Fruit fly (Drosophila melanogaster): ENCODE results near the gene Rpt5.
A peak's percentile ranks its signal among the peaks of the same experiment; 100 is the strongest.

The Rpt5 gene

DNA sequence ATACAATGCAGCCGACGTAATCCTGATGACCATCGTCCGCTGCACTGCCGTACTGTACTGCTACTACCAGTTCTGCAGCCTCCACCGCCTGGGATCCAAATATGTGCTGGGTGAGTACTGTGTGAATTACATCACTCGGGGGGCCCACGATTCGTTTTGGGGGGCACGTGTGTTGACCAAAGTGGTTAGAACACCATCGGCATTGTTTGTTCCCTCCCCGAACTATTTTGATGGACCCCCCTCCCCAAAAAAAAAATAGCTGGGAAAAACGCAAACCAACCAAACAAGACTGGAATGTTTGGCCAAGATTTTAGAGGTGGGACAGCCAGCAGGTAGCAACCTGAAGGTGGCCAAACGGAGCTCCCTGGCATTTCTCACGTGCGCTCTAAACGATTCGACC lies 5.2 kb upstream of the Rpt5 start:
- TF ChIP-seq fkh (GFP tag; optimal IDR thresholded peaks at IDR 0.05) (peak; percentile 74), CG34406 (GFP tag; optimal IDR thresholded peaks at IDR 0.05) (no peak)

DNA sequence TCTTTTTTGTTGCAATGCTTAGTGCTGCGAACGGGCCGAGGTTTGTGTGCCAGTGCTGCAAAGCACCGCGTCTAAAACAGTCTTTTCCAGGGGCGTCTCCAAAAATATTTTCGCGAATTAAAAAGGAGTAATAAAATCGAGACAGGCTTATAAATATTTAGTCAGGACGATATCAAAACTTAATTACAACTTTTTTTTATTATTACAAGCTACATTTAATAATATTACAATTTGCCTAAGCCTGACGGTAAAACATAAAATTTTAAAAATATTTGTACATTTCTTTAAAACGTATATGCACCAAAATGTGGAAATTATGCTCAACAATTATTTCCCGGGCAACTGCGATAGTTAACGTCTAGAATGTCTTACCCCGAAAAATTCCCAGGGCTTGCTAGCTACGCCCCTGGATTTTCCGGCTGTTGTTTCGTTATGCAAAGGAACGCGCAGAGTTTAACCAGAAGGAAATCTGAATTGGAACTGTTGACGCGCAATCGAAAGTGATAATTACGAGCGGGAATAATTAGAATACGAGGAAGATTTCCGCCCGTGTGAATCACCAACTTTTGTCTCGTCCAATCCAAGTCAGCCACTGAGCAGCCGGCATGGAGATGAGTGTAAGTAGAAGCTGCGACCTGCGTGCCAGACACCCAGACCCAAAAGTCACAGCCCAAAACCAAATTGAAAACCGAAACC lies 5.4 kb downstream of the Rpt5 start, which contains the start of the genes PTPMT1 and Hrd3:
PTPMT1 (plus strand) TSS at position 428 of the 696 bp plus-strand sequence.
Hrd3 (minus strand) TSS at position 646 of the 696 bp plus-strand sequence.
- TF ChIP-seq fkh (GFP tag; optimal IDR thresholded peaks at IDR 0.05), result peak; percentile 92
- peak; percentile 99 for TF ChIP-seq CG31627 (GFP tag; optimal IDR thresholded peaks at IDR 0.05)
- peak; percentile 95 for TF ChIP-seq fd85E (GFP tag; optimal IDR thresholded peaks at IDR 0.05)
- TF ChIP-seq CG3032 (tag; optimal IDR thresholded peaks at IDR 0.05), result peak; percentile 99
- TF ChIP-seq pdm3 (GFP tag; optimal IDR thresholded peaks at IDR 0.05), result peak; percentile 99
- TF ChIP-seq CG16779 (tag; optimal IDR thresholded peaks at IDR 0.05), result peak; percentile 97
- peak; percentile 99 for TF ChIP-seq net (GFP tag; optimal IDR thresholded peaks at IDR 0.05)
- TF ChIP-seq topi (GFP tag; optimal IDR thresholded peaks at IDR 0.05), result peak; percentile 99
- TF ChIP-seq lz (GFP tag; optimal IDR thresholded peaks at IDR 0.05), result peak; percentile 99
- TF ChIP-seq CG8632 (GFP tag; optimal IDR thresholded peaks at IDR 0.05), result peak; percentile 99
- TF ChIP-seq CG9139 (GFP tag; optimal IDR thresholded peaks at IDR 0.05), result peak; percentile 96
- peak; percentile 99 for TF ChIP-seq CG4318 (GFP tag; optimal IDR thresholded peaks at IDR 0.05)
- TF ChIP-seq eg (GFP tag; IDR thresholded peaks at IDR 0.05), result peak; percentile 94
- TF ChIP-seq Sox15 (GFP tag; optimal IDR thresholded peaks at IDR 0.05), result peak; percentile 99
- TF ChIP-seq CG6276 (GFP tag; optimal IDR thresholded peaks at IDR 0.05), result peak; percentile 99
- TF ChIP-seq vri (GFP tag; optimal IDR thresholded peaks at IDR 0.05), result peak; percentile 97
- TF ChIP-seq CG1621 (tag; optimal IDR thresholded peaks at IDR 0.05), result peak; percentile 94
- TF ChIP-seq CG6808 (GFP tag; optimal IDR thresholded peaks at IDR 0.05), result peak; percentile 98
- TF ChIP-seq Lpt (GFP tag; optimal IDR thresholded peaks at IDR 0.05), result peak; percentile 98
- peak; percentile 99 for TF ChIP-seq Hr4 (GFP tag; optimal IDR thresholded peaks at IDR 0.05)
- peak; percentile 95 to 100 for TF ChIP-seq salr (GFP tag; optimal IDR thresholded peaks at IDR 0.05)
- peak; percentile 98 for TF ChIP-seq CG11902 (GFP tag; optimal IDR thresholded peaks at IDR 0.05)
- peak; percentile 99 for TF ChIP-seq Smox (GFP tag; optimal IDR thresholded peaks at IDR 0.05)
- TF ChIP-seq Eip78C (GFP tag), result peak; percentile 100
- peak; percentile 98 for TF ChIP-seq Ets96B (tag; optimal IDR thresholded peaks at IDR 0.05)
- TF ChIP-seq Hr38 (GFP tag; optimal IDR thresholded peaks at IDR 0.05), result peak; percentile 68
- peak; percentile 98 for TF ChIP-seq achi (GFP tag; optimal IDR thresholded peaks at IDR 0.05)
- peak; percentile 99 for TF ChIP-seq CG3919 (GFP tag; optimal IDR thresholded peaks at IDR 0.05)
- TF ChIP-seq Eip93F (GFP tag; optimal IDR thresholded peaks at IDR 0.05), result peak; percentile 94
- TF ChIP-seq CG8119 (GFP tag; IDR thresholded peaks at IDR 0.05), result peak; percentile 97
- peak; percentile 99 for TF ChIP-seq Met (GFP tag; optimal IDR thresholded peaks at IDR 0.05)
- peak; percentile 96 for TF ChIP-seq Gug (GFP tag; IDR thresholded peaks at IDR 0.05)
- peak; percentile 98 for TF ChIP-seq CG8319 (GFP tag; optimal IDR thresholded peaks at IDR 0.05)
- peak; percentile 99 for TF ChIP-seq Sox14 (GFP tag; optimal IDR thresholded peaks at IDR 0.05)
- TF ChIP-seq dsx (GFP tag; optimal IDR thresholded peaks at IDR 0.05; ENCODE audit: poor library complexity, severe bottlenecking), result peak; percentile 96
- peak; percentile 99 for TF ChIP-seq dac (GFP tag; optimal IDR thresholded peaks at IDR 0.05)
- TF ChIP-seq CG10631 (GFP tag; optimal IDR thresholded peaks at IDR 0.05), result peak; percentile 99
- peak; percentile 98 for TF ChIP-seq Hr39 (GFP tag; optimal IDR thresholded peaks at IDR 0.05)
- peak; percentile 99 for TF ChIP-seq Eip75B (GFP tag; optimal IDR thresholded peaks at IDR 0.05)
- TF ChIP-seq CG7368 (GFP tag; optimal IDR thresholded peaks at IDR 0.05), result peak; percentile 97
- TF ChIP-seq CG10669 (GFP tag; optimal IDR thresholded peaks at IDR 0.05), result peak; percentile 99
- TF ChIP-seq CG11294 (GFP tag; IDR thresholded peaks at IDR 0.05), result peak; percentile 95
- peak; percentile 100 for TF ChIP-seq CG32006 (GFP tag; optimal IDR thresholded peaks at IDR 0.05)
- TF ChIP-seq ss (GFP tag; optimal IDR thresholded peaks at IDR 0.05), result peak; percentile 98 to 99
- TF ChIP-seq Ets21C (GFP tag; optimal IDR thresholded peaks at IDR 0.05), result peak; percentile 98
- TF ChIP-seq CG11762 (GFP tag; optimal IDR thresholded peaks at IDR 0.05; ENCODE audit: insufficient read depth), result peak; percentile 99
- peak; percentile 100 for TF ChIP-seq esn (GFP tag; optimal IDR thresholded peaks at IDR 0.05)
- peak; percentile 99 for TF ChIP-seq acj6 (GFP tag; optimal IDR thresholded peaks at IDR 0.05)

Data from whole organism, prepupa.